Fruit fly (Drosophila melanogaster) whole organism, embryonic: Measurements from ENCODE around the gene CG10147.

Experiments used
- Atf6 ChIP-seq: fragments of 200-800 bp; sonication (Bioruptor generic); IDR thresholded peaks from 2 replicates; pipeline ENCODE4 v1.3.6; 2022; ENCODE audit warnings: missing biosample characterization, missing genetic modification characterization
- CG11560 ChIP-seq: fragments of 200-800 bp; sonication (Bioruptor generic); IDR thresholded peaks from 3 replicates; pipeline ENCODE4 v1.3.6; 2022; ENCODE audit warnings: missing biosample characterization, missing genetic modification characterization
- CG12104 ChIP-seq: fragments of 200-800 bp; sonication (Bioruptor generic); optimal IDR thresholded peaks from 3 replicates; lab custom pipeline; 2016; ENCODE audit warnings: missing biosample characterization, missing genetic modification characterization
- CG12219 ChIP-seq: fragments of 200-800 bp; sonication (Bioruptor generic); optimal IDR thresholded peaks from 3 replicates; lab custom pipeline; 2018; ENCODE audit warnings: missing biosample characterization, mild to moderate bottlenecking, missing genetic modification characterization
- CG1233 ChIP-seq: fragments of 200-800 bp; sonication (Bioruptor generic); optimal IDR thresholded peaks from 4 replicates; lab custom pipeline; 2018; ENCODE audit warnings: missing biosample characterization, mild to moderate bottlenecking, missing genetic modification characterization
- CG14441 ChIP-seq: fragments of 200-800 bp; sonication (Bioruptor generic); IDR thresholded peaks from 2 replicates; pipeline ENCODE4 v1.3.6; 2022; ENCODE audit warnings: missing biosample characterization, missing genetic modification characterization
- CG1529 ChIP-seq: fragments of 200-800 bp; sonication (Bioruptor generic); optimal IDR thresholded peaks from 3 replicates; lab custom pipeline; 2018; ENCODE audit warnings: missing biosample characterization, missing genetic modification characterization
- CG1647 ChIP-seq: fragments of 200-800 bp; sonication (Bioruptor generic); optimal IDR thresholded peaks from 3 replicates; lab custom pipeline; 2016; ENCODE audit warnings: missing biosample characterization, missing genetic modification characterization
- CG17361 ChIP-seq: fragments of 200-800 bp; sonication (Bioruptor generic); IDR thresholded peaks from 3 replicates; pipeline ENCODE4 v1.3.6; 2022; ENCODE audit warnings: missing biosample characterization, missing genetic modification characterization
- CG17568 ChIP-seq: fragments of 200-800 bp; sonication (Bioruptor generic); optimal IDR thresholded peaks from 2 replicates; lab custom pipeline; 2018; ENCODE audit warnings: missing biosample characterization, mild to moderate bottlenecking, missing genetic modification characterization, moderate library complexity
- CG17802 ChIP-seq: fragments of 200-800 bp; sonication (Bioruptor generic); optimal IDR thresholded peaks from 2 replicates; lab custom pipeline; 2018; ENCODE audit warnings: missing biosample characterization, mild to moderate bottlenecking, missing genetic modification characterization, moderate library complexity
- CG1832 ChIP-seq: fragments of 200-800 bp; sonication (Bioruptor generic); optimal IDR thresholded peaks from 2 replicates; lab custom pipeline; 2017; ENCODE audit warnings: missing biosample characterization, mild to moderate bottlenecking, missing genetic modification characterization, inconsistent platforms
- CG18476 ChIP-seq: fragments of 200-800 bp; sonication (Bioruptor generic); optimal IDR thresholded peaks from 2 replicates; lab custom pipeline; 2016; ENCODE audit warnings: missing biosample characterization, mild to moderate bottlenecking, missing genetic modification characterization
- CG2199 ChIP-seq: fragments of 200-800 bp; sonication (Bioruptor generic); IDR thresholded peaks from 3 replicates; pipeline ENCODE4 v1.3.6; 2022; ENCODE audit warnings: missing biosample characterization, missing genetic modification characterization
- CG2202 ChIP-seq: fragments of 200-800 bp; sonication (Bioruptor generic); optimal IDR thresholded peaks from 2 replicates; lab custom pipeline; 2018; ENCODE audit warnings: missing biosample characterization, mild to moderate bottlenecking, missing genetic modification characterization
- CG34422 ChIP-seq: fragments of 200-800 bp; sonication (Bioruptor generic); IDR thresholded peaks from 3 replicates; pipeline ENCODE4 v1.3.6; 2022; ENCODE audit warnings: missing biosample characterization, missing genetic modification characterization
- CG6854 ChIP-seq: fragments of 200-800 bp; sonication (Bioruptor generic); optimal IDR thresholded peaks from 3 replicates; lab custom pipeline; 2017; ENCODE audit warnings: missing biosample characterization, mild to moderate bottlenecking, missing genetic modification characterization
- CG7987 ChIP-seq: fragments of 200-800 bp; sonication (Bioruptor generic); optimal IDR thresholded peaks from 2 replicates; lab custom pipeline; 2018; ENCODE audit warnings: missing biosample characterization, mild to moderate bottlenecking, missing genetic modification characterization, moderate library complexity
- Dad ChIP-seq: fragments of 200-800 bp; sonication (Bioruptor generic); optimal IDR thresholded peaks from 3 replicates; lab custom pipeline; 2016; ENCODE audit warnings: missing biosample characterization, missing genetic modification characterization
- Ets65A ChIP-seq: fragments of 200-800 bp; sonication (Bioruptor generic); peaks from one replicate; lab custom pipeline; 2016; ENCODE audit warnings: missing biosample characterization, missing genetic modification characterization
- Ets97D ChIP-seq: fragments of 200-800 bp; sonication (Bioruptor generic); optimal IDR thresholded peaks from 3 replicates; lab custom pipeline; 2016; ENCODE audit warnings: missing biosample characterization, missing genetic modification characterization
- Fer1 ChIP-seq: fragments of 200-800 bp; sonication (Bioruptor generic); optimal IDR thresholded peaks from 2 replicates; lab custom pipeline; 2017; ENCODE audit warnings: missing biosample characterization, mild to moderate bottlenecking, missing genetic modification characterization
- MTF-1 ChIP-seq: fragments of 200-800 bp; sonication (Bioruptor generic); optimal IDR thresholded peaks from 2 replicates; lab custom pipeline; 2018; ENCODE audit warnings: missing biosample characterization, mild to moderate bottlenecking, missing genetic modification characterization, borderline replicate concordance
- Max ChIP-seq: fragments of 200-800 bp; sonication (Bioruptor generic); optimal IDR thresholded peaks from 2 replicates; lab custom pipeline; 2016; ENCODE audit warnings: missing biosample characterization, mild to moderate bottlenecking, missing genetic modification characterization
- Nf-YA ChIP-seq: fragments of 200-800 bp; sonication (Bioruptor generic); IDR thresholded peaks from 2 replicates; pipeline ENCODE4 v1.3.6; 2022; ENCODE audit warnings: missing biosample characterization, missing genetic modification characterization
- Ptx1 ChIP-seq: fragments of 200-800 bp; sonication (Bioruptor generic); IDR thresholded peaks from 2 replicates; pipeline ENCODE4 v1.3.6; 2022; ENCODE audit warnings: missing biosample characterization, missing genetic modification characterization
- Ravus ChIP-seq: fragments of 200-800 bp; sonication (Bioruptor generic); IDR thresholded peaks from 2 replicates; pipeline ENCODE4 v1.3.6; 2022; ENCODE audit warnings: missing biosample characterization, missing genetic modification characterization
- Scr ChIP-seq: fragments of 200-800 bp; sonication (Bioruptor generic); IDR thresholded peaks from 2 replicates; pipeline ENCODE4 v1.3.6; 2022; ENCODE audit warnings: missing biosample characterization, missing genetic modification characterization; ENCODE audit not compliant: partially characterized antibody
- Six4 ChIP-seq: fragments of 200-800 bp; sonication (Bioruptor generic); optimal IDR thresholded peaks from 2 replicates; lab custom pipeline; 2016; ENCODE audit warnings: missing biosample characterization, missing genetic modification characterization
- aop ChIP-seq: fragments of 200-800 bp; sonication (Bioruptor generic); IDR thresholded peaks from 2 replicates; pipeline ENCODE4 v1.3.6; 2022; ENCODE audit warnings: missing biosample characterization, missing genetic modification characterization
- ash1 ChIP-seq: fragments of 200-800 bp; sonication (Bioruptor generic); optimal IDR thresholded peaks from 2 replicates; lab custom pipeline; 2018; ENCODE audit warnings: missing biosample characterization, mild to moderate bottlenecking, missing genetic modification characterization
- bcd ChIP-seq: fragments of 200-800 bp; sonication (Bioruptor generic); optimal IDR thresholded peaks from 2 replicates; lab custom pipeline; 2017; ENCODE audit warnings: missing biosample characterization, mild to moderate bottlenecking, missing genetic modification characterization
- crp ChIP-seq, 2 experiments: fragments of 200-800 bp; sonication (Bioruptor generic); optimal IDR thresholded peaks; 2 replicates in 1 of 2; 3 replicates in 1 of 2; lab custom pipeline; 2017; ENCODE audit warnings: missing biosample characterization in 2 of 2, missing genetic modification characterization in 2 of 2, mild to moderate bottlenecking in 1 of 2, moderate library complexity in 1 of 2
- cwo ChIP-seq: fragments of 200-800 bp; sonication (Bioruptor generic); optimal IDR thresholded peaks from 3 replicates; lab custom pipeline; 2017; ENCODE audit warnings: missing biosample characterization, missing genetic modification characterization, mild to moderate bottlenecking, moderate library complexity, missing genetic modification reagents
- disco-r ChIP-seq: fragments of 200-800 bp; sonication (Bioruptor generic); optimal IDR thresholded peaks from 2 replicates; lab custom pipeline; 2016; ENCODE audit warnings: missing biosample characterization, missing genetic modification characterization
- dm ChIP-seq: fragments of 200-800 bp; sonication (Bioruptor generic); optimal IDR thresholded peaks from 3 replicates; lab custom pipeline; 2016; ENCODE audit warnings: missing biosample characterization, missing genetic modification characterization
- gro ChIP-seq: fragments of 200-800 bp; sonication (Bioruptor generic); optimal IDR thresholded peaks from 2 replicates; lab custom pipeline; 2016; ENCODE audit warnings: missing biosample characterization, missing genetic modification characterization
- klu ChIP-seq: fragments of 200-800 bp; sonication (Bioruptor generic); IDR thresholded peaks from 2 replicates; pipeline ENCODE4 v1.3.6; 2022; ENCODE audit warnings: missing biosample characterization, missing genetic modification characterization
- lilli ChIP-seq: fragments of 200-800 bp; sonication (Bioruptor generic); optimal IDR thresholded peaks from 3 replicates; lab custom pipeline; 2016; ENCODE audit warnings: missing biosample characterization, missing genetic modification characterization
- lov ChIP-seq, 2 experiments: fragments of 200-800 bp in 1 of 2; fragments of >200 bp in 1 of 2; sonication (Bioruptor generic) in 1 of 2; IDR thresholded peaks in 1 of 2; optimal IDR thresholded peaks in 1 of 2; 2 replicates in 1 of 2; 3 replicates in 1 of 2; pipeline versions ENCODE4 v1.3.6 to Lab custom; 2017 to 2022; ENCODE audit warnings: missing biosample characterization in 1 of 2, missing genetic modification characterization in 1 of 2
- nau ChIP-seq: fragments of 200-800 bp; sonication (Bioruptor generic); optimal IDR thresholded peaks from 3 replicates; lab custom pipeline; 2017; ENCODE audit warnings: missing biosample characterization, mild to moderate bottlenecking, missing genetic modification characterization, missing genetic modification reagents
- nerfin-1 ChIP-seq: fragments of 200-800 bp; sonication (Bioruptor generic); optimal IDR thresholded peaks from 3 replicates; lab custom pipeline; 2019; ENCODE audit warnings: missing biosample characterization, mild to moderate bottlenecking, missing genetic modification characterization, moderate library complexity
- oc ChIP-seq: fragments of 200-800 bp; sonication (Bioruptor generic); optimal IDR thresholded peaks from 2 replicates; lab custom pipeline; 2018; ENCODE audit warnings: missing biosample characterization, mild to moderate bottlenecking, missing genetic modification characterization, moderate library complexity
- pzg ChIP-seq: fragments of 200-800 bp; sonication (Bioruptor generic); optimal IDR thresholded peaks from 3 replicates; lab custom pipeline; 2018; ENCODE audit warnings: missing biosample characterization, mild to moderate bottlenecking, missing genetic modification characterization, moderate library complexity
- sisA ChIP-seq: fragments of 200-800 bp; sonication (Bioruptor generic); IDR thresholded peaks from 2 replicates; pipeline ENCODE4 v1.3.6; 2022; ENCODE audit warnings: missing biosample characterization, missing genetic modification characterization
- slou ChIP-seq: fragments of 200-800 bp; sonication (Bioruptor generic); optimal IDR thresholded peaks from 3 replicates; lab custom pipeline; 2016; ENCODE audit warnings: missing biosample characterization, missing genetic modification characterization
- sqz ChIP-seq: fragments of 200-800 bp; sonication (Bioruptor generic); optimal IDR thresholded peaks from 3 replicates; lab custom pipeline; 2018; ENCODE audit warnings: missing biosample characterization, mild to moderate bottlenecking, missing genetic modification characterization
- ssp ChIP-seq: fragments of 200-800 bp; sonication (Bioruptor generic); IDR thresholded peaks from 2 replicates; pipeline ENCODE4 v1.3.6; 2022; ENCODE audit warnings: missing biosample characterization, missing genetic modification characterization
- tll ChIP-seq, 2 experiments: fragments of 200-800 bp in 1 of 2; fragments of >200 bp in 1 of 2; sonication (Bioruptor generic) in 1 of 2; optimal IDR thresholded peaks; 2 replicates each; lab custom pipeline; 2017 to 2019; ENCODE audit warnings: missing biosample characterization in 2 of 2, missing genetic modification characterization in 2 of 2, mild to moderate bottlenecking in 1 of 2, moderate library complexity in 1 of 2
- ttk ChIP-seq: fragments of 200-800 bp; sonication (Bioruptor generic); IDR thresholded peaks from 2 replicates; pipeline ENCODE4 v2.1.2; 2022; ENCODE audit warnings: missing biosample characterization, missing genetic modification characterization

The CG10147 gene

dm6 chr3L:6488405-6488804 lies at the start of gene CG10147, which contains the start of gene Bulli (continued):
- TF ChIP-seq pzg (GFP tag; lab: Kevin White, UChicago) (peak; percentile 76), Dad (GFP tag; lab: Kevin White, UChicago) (peak; percentile 95), disco-r (GFP tag; lab: Kevin White, UChicago) (peak; percentile 67), CG6854 (GFP tag; lab: Kevin White, UChicago) (peak; percentile 80), Atf6 (GFP tag; lab: Robert Waterston, UW) (peak; percentile 96), aop (GFP tag; lab: Robert Waterston, UW) (peak; percentile 93), ash1 (GFP tag; lab: Kevin White, UChicago) (peak; percentile 80), MTF-1 (GFP tag; lab: Kevin White, UChicago) (peak; percentile 90), nerfin-1 (tag; lab: Kevin White, UChicago) (peak; percentile 96), crp (GFP tag; optimal IDR thresholded peaks at IDR 0.05; lab: Kevin White, UChicago) (peak; percentile 95 to 99), sisA (peak; percentile 99), CG34422 (GFP tag; lab: Robert Waterston, UW) (peak; percentile 99), sqz (GFP tag; lab: Kevin White, UChicago) (peak; percentile 92), CG14441 (GFP tag; lab: Robert Waterston, UW) (peak; percentile 98), lov (optimal IDR thresholded peaks at IDR 0.05; lab: Kevin White, UChicago) (no peak), lov (GFP tag; IDR thresholded peaks at IDR 0.05; lab: Robert Waterston, UW) (peak; percentile 97), CG7987 (GFP tag; lab: Kevin White, UChicago) (peak; percentile 93), ssp (GFP tag; lab: Robert Waterston, UW) (peak; percentile 94), slou (GFP tag; lab: Kevin White, UChicago) (peak; percentile 97), CG17568 (GFP tag; lab: Kevin White, UChicago) (no peak), klu (GFP tag; lab: Robert Waterston, UW) (peak; percentile 98), Ets97D (GFP tag; lab: Kevin White, UChicago) (peak; percentile 91), CG2202 (peak; percentile 94), CG1233 (GFP tag; lab: Kevin White, UChicago) (peak; percentile 95), Nf-YA (GFP tag; lab: Robert Waterston, UW) (peak; percentile 90), CG12104 (GFP tag; lab: Kevin White, UChicago) (peak; percentile 95), tll (GFP tag; optimal IDR thresholded peaks at IDR 0.05; lab: Kevin White, UChicago) (peak; percentile 38 to 82), oc (tag; lab: Kevin White, UChicago) (peak; percentile 96), dm (GFP tag; lab: Kevin White, UChicago) (peak; percentile 81), cwo (peak; percentile 90), Scr (GFP tag; lab: Robert Waterston, UW) (peak; percentile 97), Ptx1 (GFP tag; lab: Robert Waterston, UW) (peak; percentile 99), nau (GFP tag; lab: Kevin White, UChicago) (peak; percentile 88), CG18476 (GFP tag; lab: Kevin White, UChicago) (peak; percentile 100), CG12219 (GFP tag; lab: Kevin White, UChicago) (peak; percentile 91), CG17802 (tag; lab: Kevin White, UChicago) (peak; percentile 88), bcd (GFP tag; lab: Kevin White, UChicago) (peak; percentile 97), lilli (GFP tag; lab: Kevin White, UChicago) (peak; percentile 99), CG2199 (GFP tag; lab: Robert Waterston, UW) (peak; percentile 98), Ets65A (GFP tag; lab: Kevin White, UChicago) (peak; percentile 100), CG17361 (peak; percentile 99), Six4 (GFP tag; lab: Kevin White, UChicago) (peak; percentile 96), gro (GFP tag; lab: Kevin White, UChicago) (peak; percentile 84), Fer1 (peak; percentile 95), CG1529 (peak; percentile 91), CG11560 (tag; lab: Robert Waterston, UW) (peak; percentile 92), CG1647 (GFP tag; lab: Kevin White, UChicago) (peak; percentile 96), ttk (peak; percentile 98), Max (GFP tag; lab: Kevin White, UChicago) (peak; percentile 97), CG1832 (no peak), Ravus (GFP tag; lab: Robert Waterston, UW) (peak; percentile 93)
